Worm (Caenorhabditis elegans) whole organism, late embryonic: ENCODE measurements around the gene sut-2.
A peak's percentile ranks its signal among the peaks of the same experiment; 100 is the strongest.

Experiments
- C38D4.7 ChIP-seq: fragments of 200-800 bp; sonication (Bioruptor generic); optimal IDR thresholded peaks from 2 replicates; lab custom pipeline; 2018; ENCODE audit warnings: mild to moderate bottlenecking, missing genetic modification characterization, moderate library complexity, missing compliant biosample characterization
- F13H6.1 ChIP-seq: sonication (generic microtip); optimal IDR thresholded peaks from 2 replicates; lab custom pipeline; 2016; ENCODE audit warnings: missing genetic modification characterization, missing compliant biosample characterization
- K02D7.2 ChIP-seq: sonication (generic microtip); optimal IDR thresholded peaks from 2 replicates; lab custom pipeline; 2017; ENCODE audit warnings: mild to moderate bottlenecking, missing genetic modification characterization, missing compliant biosample characterization
- K09A11.1 ChIP-seq: sonication (generic microtip); optimal IDR thresholded peaks from 2 replicates; lab custom pipeline; 2017; ENCODE audit warnings: antibody characterized with exemption, mild to moderate bottlenecking, missing genetic modification characterization, missing compliant biosample characterization; ENCODE audit not compliant: insufficient read depth
- ahr-1 ChIP-seq: sonication (generic microtip); optimal IDR thresholded peaks from 2 replicates; lab custom pipeline; 2016; ENCODE audit warnings: missing genetic modification characterization, missing compliant biosample characterization
- ama-1 ChIP-seq: fragments of 150-350 bp; optimal IDR thresholded peaks from 2 replicates; lab custom pipeline; 2014
- ceh-14 ChIP-seq: sonication (generic microtip); optimal IDR thresholded peaks from 2 replicates; lab custom pipeline; 2016; ENCODE audit warnings: missing genotype, missing genetic modification characterization, missing compliant biosample characterization
- ceh-18 ChIP-seq: sonication (generic microtip); optimal IDR thresholded peaks from 2 replicates; lab custom pipeline; 2016; ENCODE audit warnings: missing genetic modification characterization, missing compliant biosample characterization
- ceh-2 ChIP-seq: sonication (generic microtip); optimal IDR thresholded peaks from 2 replicates; lab custom pipeline; 2016; ENCODE audit warnings: missing genotype, missing genetic modification characterization, missing compliant biosample characterization
- ceh-24 ChIP-seq: sonication (generic microtip); optimal IDR thresholded peaks from 2 replicates; lab custom pipeline; 2016; ENCODE audit warnings: mild to moderate bottlenecking, missing genetic modification characterization, missing compliant biosample characterization
- ceh-30 ChIP-seq: fragments of 150-350 bp; optimal IDR thresholded peaks from 2 replicates; lab custom pipeline; 2014; ENCODE audit warnings: missing biosample characterization, missing genetic modification characterization
- ceh-31 ChIP-seq: sonication (generic microtip); optimal IDR thresholded peaks from 2 replicates; lab custom pipeline; 2016; ENCODE audit warnings: missing genetic modification characterization, missing compliant biosample characterization
- ceh-34 ChIP-seq: sonication (generic microtip); optimal IDR thresholded peaks from 2 replicates; lab custom pipeline; 2016; ENCODE audit warnings: mild to moderate bottlenecking, missing genetic modification characterization, missing compliant biosample characterization
- ceh-45 ChIP-seq: fragments of 200-800 bp; sonication (Bioruptor generic); IDR thresholded peaks from 2 replicates; pipeline ENCODE4 v1.3.6; 2022; ENCODE audit warnings: missing genetic modification reagents, missing genetic modification characterization, missing compliant biosample characterization
- ceh-48 ChIP-seq: sonication (generic microtip); optimal IDR thresholded peaks from 2 replicates; lab custom pipeline; 2016; ENCODE audit warnings: missing genetic modification characterization, inconsistent platforms, missing compliant biosample characterization
- ceh-6 ChIP-seq: fragments of 200-800 bp; sonication (Bioruptor generic); optimal IDR thresholded peaks from 2 replicates; lab custom pipeline; 2018; ENCODE audit warnings: mild to moderate bottlenecking, missing genetic modification characterization, missing compliant biosample characterization
- ceh-9 ChIP-seq: sonication (generic microtip); optimal IDR thresholded peaks from 2 replicates; lab custom pipeline; 2016; ENCODE audit warnings: mild to moderate bottlenecking, missing genetic modification characterization, inconsistent platforms, missing compliant biosample characterization
- dmd-4 ChIP-seq: sonication (generic microtip); optimal IDR thresholded peaks from 2 replicates; lab custom pipeline; 2016; ENCODE audit warnings: borderline replicate concordance, missing genetic modification characterization, missing compliant biosample characterization
- dve-1 ChIP-seq: sonication (generic microtip); optimal IDR thresholded peaks from 2 replicates; lab custom pipeline; 2017; ENCODE audit warnings: antibody characterized with exemption, mild to moderate bottlenecking, missing genetic modification characterization, missing compliant biosample characterization
- fax-1 ChIP-seq: sonication (generic microtip); optimal IDR thresholded peaks from 2 replicates; lab custom pipeline; 2016; ENCODE audit warnings: missing genotype, missing genetic modification characterization, missing compliant biosample characterization
- fkh-6 ChIP-seq: sonication (generic microtip); optimal IDR thresholded peaks from 2 replicates; lab custom pipeline; 2016; ENCODE audit warnings: missing genetic modification characterization, missing compliant biosample characterization
- hlh-6 ChIP-seq: sonication (generic microtip); optimal IDR thresholded peaks from 2 replicates; lab custom pipeline; 2016; ENCODE audit warnings: missing genotype, missing genetic modification characterization, missing compliant biosample characterization
- lin-11 ChIP-seq: fragments of 200-800 bp; sonication (Bioruptor generic); optimal IDR thresholded peaks from 2 replicates; lab custom pipeline; 2018; ENCODE audit warnings: mild to moderate bottlenecking, missing genetic modification characterization, missing compliant biosample characterization
- madf-2 ChIP-seq: sonication (generic microtip); optimal IDR thresholded peaks from 2 replicates; lab custom pipeline; 2017; ENCODE audit warnings: missing genetic modification characterization, missing compliant biosample characterization
- mec-3 ChIP-seq: sonication (generic microtip); optimal IDR thresholded peaks from 2 replicates; lab custom pipeline; 2016; ENCODE audit warnings: borderline replicate concordance, missing genetic modification characterization, missing compliant biosample characterization
- nhr-232 ChIP-seq: sonication (generic microtip); optimal IDR thresholded peaks from 2 replicates; lab custom pipeline; 2016; ENCODE audit warnings: missing genetic modification characterization, missing compliant biosample characterization
- npax-4 ChIP-seq: sonication (generic microtip); optimal IDR thresholded peaks from 2 replicates; lab custom pipeline; 2016; ENCODE audit warnings: missing genetic modification characterization, missing compliant biosample characterization
- pag-3 ChIP-seq: sonication (generic microtip); optimal IDR thresholded peaks from 2 replicates; lab custom pipeline; 2016; ENCODE audit warnings: missing compliant biosample characterization, missing genetic modification characterization, borderline replicate concordance
- pat-9 ChIP-seq: fragments of 200-800 bp; sonication (Bioruptor generic); optimal IDR thresholded peaks from 2 replicates; lab custom pipeline; 2018; ENCODE audit warnings: mild to moderate bottlenecking, missing genetic modification characterization, moderate library complexity, missing compliant biosample characterization
- pax-1 ChIP-seq: fragments of 150-350 bp; optimal IDR thresholded peaks from 2 replicates; lab custom pipeline; 2014; ENCODE audit warnings: missing biosample characterization, missing genetic modification characterization
- pha-2 ChIP-seq: sonication (generic microtip); optimal IDR thresholded peaks from 2 replicates; lab custom pipeline; 2017; ENCODE audit warnings: mild to moderate bottlenecking, missing genetic modification characterization, missing compliant biosample characterization
- pha-4 ChIP-seq: fragments of 150-350 bp; optimal IDR thresholded peaks from 2 replicates; lab custom pipeline; 2018; ENCODE audit warnings: missing biosample characterization, missing genetic modification reagents, missing genetic modification characterization
- pqm-1 ChIP-seq: sonication (generic microtip); optimal IDR thresholded peaks from 2 replicates; lab custom pipeline; 2016; ENCODE audit warnings: missing genetic modification characterization, missing compliant biosample characterization
- ref-2 ChIP-seq: sonication (generic microtip); optimal IDR thresholded peaks from 2 replicates; lab custom pipeline; 2016; ENCODE audit warnings: missing genetic modification characterization, missing compliant biosample characterization
- rnt-1 ChIP-seq: sonication (generic microtip); optimal IDR thresholded peaks from 2 replicates; lab custom pipeline; 2016; ENCODE audit warnings: missing genetic modification characterization, missing compliant biosample characterization
- syd-9 ChIP-seq: sonication (generic microtip); optimal IDR thresholded peaks from 2 replicates; lab custom pipeline; 2016; ENCODE audit warnings: mild to moderate bottlenecking, missing genetic modification characterization, moderate library complexity, missing compliant biosample characterization
- tbx-2 ChIP-seq: sonication (generic microtip); optimal IDR thresholded peaks from 2 replicates; lab custom pipeline; 2016; ENCODE audit warnings: missing genetic modification characterization, missing compliant biosample characterization
- unc-3 ChIP-seq, 2 experiments: fragments of 200-800 bp in 1 of 2; sonication (Bioruptor generic) in 1 of 2; sonication (generic microtip) in 1 of 2; conservative IDR thresholded peaks in 1 of 2; optimal IDR thresholded peaks in 1 of 2; 2 replicates each; pipeline versions ENCODE4 v1.3.6 to Lab custom; 2016 to 2022; ENCODE audit warnings: missing compliant biosample characterization in 2 of 2, missing genetic modification characterization in 2 of 2, missing genetic modification reagents in 1 of 2
- unc-42 ChIP-seq: sonication (generic microtip); optimal IDR thresholded peaks from 2 replicates; lab custom pipeline; 2016; ENCODE audit warnings: missing genotype, missing genetic modification characterization, missing compliant biosample characterization
- unc-86 ChIP-seq: sonication (generic microtip); optimal IDR thresholded peaks from 2 replicates; lab custom pipeline; 2016; ENCODE audit warnings: missing genetic modification characterization, missing compliant biosample characterization
- ztf-16 ChIP-seq: sonication (generic microtip); optimal IDR thresholded peaks from 2 replicates; lab custom pipeline; 2017; ENCODE audit warnings: missing genetic modification characterization, missing compliant biosample characterization

The sut-2 gene

DNA sequence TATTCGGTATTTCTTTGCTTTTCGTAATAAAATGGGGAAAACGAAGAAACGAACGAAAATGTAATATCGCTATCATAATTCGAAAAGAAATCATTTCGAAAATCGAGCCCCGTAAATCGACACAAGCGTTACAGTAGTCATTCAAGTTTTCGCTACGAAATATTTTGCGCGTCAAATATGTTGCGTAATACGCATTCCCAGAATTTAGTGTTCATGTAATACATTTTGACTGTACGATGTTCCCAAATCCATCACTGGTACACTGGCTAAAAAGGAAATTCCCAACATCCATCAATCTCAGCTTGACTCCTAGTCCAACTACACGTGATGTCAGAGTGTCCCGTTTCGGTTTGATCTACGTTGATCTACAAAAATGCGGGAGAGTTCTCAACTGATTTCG, 41.9 kb downstream of the sut-2 start:
- TF ChIP-seq nhr-232 (no peak), ceh-14 (tag; lab: Kevin White, UChicago) (no peak), ama-1 (lab: Kevin White, UChicago) (no peak), F13H6.1 (no peak), ceh-48 (tag; lab: Kevin White, UChicago) (no peak)

ce11 chrV:4526801-4527425, 42.9 kb downstream of the sut-2 start:
- TF ChIP-seq ceh-6 (GFP tag; lab: Kevin White, UChicago): no peak
- no peak for TF ChIP-seq unc-86
- TF ChIP-seq fax-1 (tag; lab: Kevin White, UChicago): no peak
- TF ChIP-seq ceh-9: no peak
- no peak for TF ChIP-seq dve-1 (tag; lab: Kevin White, UChicago)
- TF ChIP-seq ceh-34 (tag; lab: Kevin White, UChicago): peak; percentile 36
- peak; percentile 7 for TF ChIP-seq ceh-14 (tag; lab: Kevin White, UChicago)
- no peak for TF ChIP-seq ztf-16 (tag; lab: Kevin White, UChicago)
- TF ChIP-seq ref-2 (tag; lab: Kevin White, UChicago): peak; percentile 1
- no peak for TF ChIP-seq hlh-6
- no peak for TF ChIP-seq ceh-48 (tag; lab: Kevin White, UChicago)
- no peak for TF ChIP-seq ceh-24 (tag; lab: Kevin White, UChicago)
- TF ChIP-seq ceh-31 (tag; lab: Kevin White, UChicago): no peak
- no peak for TF ChIP-seq unc-3 (GFP tag; conservative IDR thresholded peaks at IDR 0.05; lab: Robert Waterston, UW)
- TF ChIP-seq unc-3 (tag; optimal IDR thresholded peaks at IDR 0.05; lab: Kevin White, UChicago): no peak
- TF ChIP-seq mec-3 (tag; lab: Kevin White, UChicago): no peak
- peak; percentile 17 for TF ChIP-seq dmd-4 (tag; lab: Kevin White, UChicago)
- no peak for TF ChIP-seq lin-11 (tag; lab: Kevin White, UChicago)
- TF ChIP-seq unc-42 (tag; lab: Kevin White, UChicago): peak; percentile 22
- TF ChIP-seq ceh-2: peak; percentile 9
- TF ChIP-seq C38D4.7 (GFP tag; lab: Kevin White, UChicago): peak; percentile 12
- peak; percentile 49 for TF ChIP-seq ceh-18 (tag; lab: Kevin White, UChicago)
- TF ChIP-seq syd-9: no peak
- TF ChIP-seq F13H6.1: no peak
- TF ChIP-seq pat-9: no peak
- TF ChIP-seq, all 69 proteins: peak for 8

ce11 chrV:4525512-4525911, 44.3 kb downstream of the sut-2 start:
- TF ChIP-seq ref-2 (tag; lab: Kevin White, UChicago) (no peak), tbx-2 (tag; lab: Kevin White, UChicago) (peak; percentile 19)

- TF ChIP-seq fkh-6 (tag; lab: Kevin White, UChicago) (no peak), tbx-2 (tag; lab: Kevin White, UChicago) (no peak), pha-2 (tag; lab: Kevin White, UChicago) (no peak), ceh-6 (GFP tag; lab: Kevin White, UChicago) (no peak)
Measured at ce11 chrV:4525106-4525505, 44.7 kb downstream of the sut-2 start.

ce11 chrV:4524327-4524726, 45.5 kb downstream of the sut-2 start:
- TF ChIP-seq pqm-1 (tag; lab: Kevin White, UChicago) (no peak), syd-9 (no peak), pag-3 (tag; lab: Kevin White, UChicago) (no peak), hlh-6 (no peak), npax-4 (tag; lab: Kevin White, UChicago) (no peak), rnt-1 (no peak), ceh-14 (tag; lab: Kevin White, UChicago) (no peak), pax-1 (tag; lab: Kevin White, UChicago) (no peak), ahr-1 (tag; lab: Kevin White, UChicago) (no peak), pha-4 (tag; lab: Kevin White, UChicago) (no peak), K09A11.1 (tag; lab: Kevin White, UChicago) (no peak), ceh-9 (no peak), K02D7.2 (tag; lab: Kevin White, UChicago) (no peak), ama-1 (lab: Kevin White, UChicago) (no peak), unc-86 (no peak), ceh-30 (tag; lab: Kevin White, UChicago) (no peak), ceh-45 (no peak), madf-2 (tag; lab: Kevin White, UChicago) (no peak), C38D4.7 (GFP tag; lab: Kevin White, UChicago) (no peak)
